Worm (Caenorhabditis elegans) whole organism, L2 larva: Measurements from ENCODE around the gene F56A11.6.

Experiments used
- F13H6.1 ChIP-seq: sonication (generic microtip); optimal IDR thresholded peaks from 2 replicates; lab custom pipeline; 2016; ENCODE audit warnings: missing genetic modification characterization, missing compliant biosample characterization
- ZK546.5 ChIP-seq: sonication (generic microtip); optimal IDR thresholded peaks from 2 replicates; lab custom pipeline; 2017; ENCODE audit warnings: missing biosample characterization, missing genetic modification characterization
- alr-1 ChIP-seq: fragments of 150-350 bp; optimal IDR thresholded peaks from 2 replicates; lab custom pipeline; 2014; ENCODE audit warnings: missing biosample characterization, missing genetic modification characterization
- aly-2 ChIP-seq: fragments of 150-350 bp; optimal IDR thresholded peaks from 2 replicates; lab custom pipeline; 2014; ENCODE audit warnings: missing biosample characterization, missing genetic modification characterization
- ama-1 ChIP-seq: fragments of 150-350 bp; optimal IDR thresholded peaks from 2 replicates; lab custom pipeline; 2018; ENCODE audit warnings: inconsistent platforms
- ceh-82 ChIP-seq: fragments of 150-350 bp; optimal IDR thresholded peaks from 2 replicates; lab custom pipeline; 2014; ENCODE audit warnings: missing biosample characterization, missing genetic modification characterization
- dmd-4 ChIP-seq: sonication (generic microtip); optimal IDR thresholded peaks from 2 replicates; lab custom pipeline; 2017; ENCODE audit warnings: missing biosample characterization, missing genetic modification characterization
- egl-27 ChIP-seq: sonication (generic microtip); optimal IDR thresholded peaks from 3 replicates; lab custom pipeline; 2017; ENCODE audit warnings: missing biosample characterization, missing genetic modification reagents, missing genetic modification characterization
- elt-1 ChIP-seq: fragments of 150-350 bp; optimal IDR thresholded peaks from 2 replicates; lab custom pipeline; 2014; ENCODE audit warnings: missing biosample characterization, missing genetic modification characterization
- elt-3 ChIP-seq: sonication (generic microtip); optimal IDR thresholded peaks from 2 replicates; lab custom pipeline; 2017; ENCODE audit warnings: missing biosample characterization, missing genetic modification characterization
- fos-1 ChIP-seq: fragments of 150-350 bp; optimal IDR thresholded peaks from 2 replicates; lab custom pipeline; 2014; ENCODE audit warnings: missing biosample characterization, missing genetic modification characterization
- lin-11 ChIP-seq: fragments of 150-350 bp; sonication (generic microtip); optimal IDR thresholded peaks from 2 replicates; lab custom pipeline; 2014; ENCODE audit warnings: missing biosample characterization, missing genetic modification characterization, inconsistent platforms, mixed read lengths
- lin-13 ChIP-seq: fragments of 150-350 bp; optimal IDR thresholded peaks from 2 replicates; lab custom pipeline; 2014; ENCODE audit warnings: missing biosample characterization, missing genetic modification reagents, missing genetic modification characterization
- lin-39 ChIP-seq: fragments of 150-350 bp; optimal IDR thresholded peaks from 2 replicates; lab custom pipeline; 2014; ENCODE audit warnings: missing biosample characterization, missing genetic modification reagents, missing genetic modification characterization
- lsy-2 ChIP-seq, 2 experiments: fragments of 150-350 bp in 1 of 2; sonication (generic microtip) in 1 of 2; optimal IDR thresholded peaks; 2 replicates each; lab custom pipeline; 2014 to 2017; ENCODE audit warnings: missing biosample characterization in 2 of 2, missing genetic modification characterization in 2 of 2
- mab-5 ChIP-seq: fragments of 150-350 bp; optimal IDR thresholded peaks from 2 replicates; lab custom pipeline; 2014; ENCODE audit warnings: missing biosample characterization, missing genetic modification characterization
- mbf-1 ChIP-seq: sonication (generic microtip); optimal IDR thresholded peaks from 2 replicates; lab custom pipeline; 2017; ENCODE audit warnings: missing biosample characterization, missing genetic modification characterization
- nhr-11 ChIP-seq: fragments of 150-350 bp; optimal IDR thresholded peaks from 2 replicates; lab custom pipeline; 2014; ENCODE audit warnings: missing biosample characterization, missing genetic modification characterization
- nhr-12 ChIP-seq: fragments of 150-350 bp; optimal IDR thresholded peaks from 2 replicates; lab custom pipeline; 2014; ENCODE audit warnings: missing biosample characterization, missing genetic modification characterization
- nhr-129 ChIP-seq: fragments of 150-350 bp; optimal IDR thresholded peaks from 2 replicates; lab custom pipeline; 2014; ENCODE audit warnings: missing biosample characterization, missing genetic modification characterization
- nhr-21 ChIP-seq: fragments of 150-350 bp; optimal IDR thresholded peaks from 2 replicates; lab custom pipeline; 2014; ENCODE audit warnings: missing biosample characterization, missing genetic modification characterization
- nhr-23 ChIP-seq: fragments of 150-350 bp; optimal IDR thresholded peaks from 2 replicates; lab custom pipeline; 2014; ENCODE audit warnings: missing biosample characterization, missing genetic modification reagents, missing genetic modification characterization
- nhr-237 ChIP-seq: fragments of 150-350 bp; optimal IDR thresholded peaks from 2 replicates; lab custom pipeline; 2014; ENCODE audit warnings: missing biosample characterization, missing genetic modification characterization
- nhr-25 ChIP-seq: fragments of 150-350 bp; sonication (generic microtip); optimal IDR thresholded peaks from 3 replicates; lab custom pipeline; 2014; ENCODE audit warnings: missing biosample characterization, missing genetic modification characterization
- nhr-6 ChIP-seq: fragments of 150-350 bp; optimal IDR thresholded peaks from 2 replicates; lab custom pipeline; 2014; ENCODE audit warnings: missing biosample characterization, missing genetic modification characterization
- nhr-77 ChIP-seq: fragments of 150-350 bp; optimal IDR thresholded peaks from 2 replicates; lab custom pipeline; 2014; ENCODE audit warnings: missing biosample characterization, missing genetic modification characterization
- peb-1 ChIP-seq: fragments of 150-350 bp; optimal IDR thresholded peaks from 2 replicates; lab custom pipeline; 2014; ENCODE audit warnings: missing biosample characterization, missing genetic modification characterization
- sma-3 ChIP-seq: sonication (generic microtip); optimal IDR thresholded peaks from 2 replicates; lab custom pipeline; 2016; ENCODE audit warnings: missing genetic modification reagents, missing genetic modification characterization, missing compliant biosample characterization
- sma-9 ChIP-seq, 2 experiments: fragments of 150-350 bp in 1 of 2; sonication (generic microtip) in 1 of 2; optimal IDR thresholded peaks; 2 replicates each; lab custom pipeline; 2014 to 2016; ENCODE audit warnings: missing genetic modification characterization in 2 of 2, mild to moderate bottlenecking in 1 of 2, missing biosample characterization in 1 of 2, missing compliant biosample characterization in 1 of 2, missing genetic modification reagents in 1 of 2, moderate library complexity in 1 of 2
- unc-39 ChIP-seq: fragments of 150-350 bp; optimal IDR thresholded peaks from 2 replicates; lab custom pipeline; 2014; ENCODE audit warnings: missing biosample characterization, missing genetic modification characterization
- unc-62 ChIP-seq: fragments of 150-350 bp; optimal IDR thresholded peaks from 2 replicates; lab custom pipeline; 2014; ENCODE audit warnings: missing biosample characterization, missing genetic modification reagents, missing genetic modification characterization
- ztf-1 ChIP-seq: fragments of 200-800 bp; sonication (Bioruptor generic); conservative IDR thresholded peaks from 2 replicates; pipeline ENCODE4 v1.3.6; 2022; ENCODE audit warnings: missing genetic modification characterization, missing compliant biosample characterization
- ztf-11 ChIP-seq: sonication (generic microtip); optimal IDR thresholded peaks from 2 replicates; lab custom pipeline; 2017; ENCODE audit warnings: missing biosample characterization, missing genetic modification characterization
- ztf-4 ChIP-seq: fragments of 150-350 bp; optimal IDR thresholded peaks from 2 replicates; lab custom pipeline; 2014; ENCODE audit warnings: missing biosample characterization, missing genetic modification characterization

F56A11.6 gene

ce11 chrIV:607628-608027, 25.6 kb upstream of the F56A11.6 start:
- TF ChIP-seq lin-39 (no peak), nhr-129 (tag; lab: Kevin White, UChicago) (peak; percentile 47), F13H6.1 (peak; percentile 24), ztf-11 (tag; lab: Kevin White, UChicago) (no peak), ama-1 (lab: Kevin White, UChicago) (no peak)

ce11 chrIV:606055-606454, 24.0 kb upstream of the F56A11.6 start, which contains the start of gene inx-18:
Gene inx-18, plus strand, starts transcription at chrIV:606355.
- no peak for TF ChIP-seq nhr-25 (tag; lab: Kevin White, UChicago)
- TF ChIP-seq nhr-77, result no peak
- TF ChIP-seq sma-9 (GFP tag; optimal IDR thresholded peaks at IDR 0.05; lab: Kevin White, UChicago), result no peak
- TF ChIP-seq sma-9 (tag; optimal IDR thresholded peaks at IDR 0.05; lab: Kevin White, UChicago), result no peak

ce11 chrIV:605431-605830, 23.4 kb upstream of the F56A11.6 start:
- TF ChIP-seq unc-62 (GFP tag; lab: Kevin White, UChicago), result no peak
- TF ChIP-seq nhr-11, result no peak
- TF ChIP-seq ztf-4, result no peak
- TF ChIP-seq nhr-129 (tag; lab: Kevin White, UChicago), result no peak
- TF ChIP-seq nhr-21 (tag; lab: Kevin White, UChicago), result no peak
- TF ChIP-seq ceh-82 (tag; lab: Kevin White, UChicago), result no peak
- no peak for TF ChIP-seq ZK546.5
- no peak for TF ChIP-seq nhr-6 (tag; lab: Kevin White, UChicago)
- no peak for TF ChIP-seq nhr-237 (tag; lab: Kevin White, UChicago)
- TF ChIP-seq peb-1, result no peak
- no peak for TF ChIP-seq nhr-25 (tag; lab: Kevin White, UChicago)
- TF ChIP-seq aly-2 (tag; lab: Kevin White, UChicago), result no peak
- no peak for TF ChIP-seq alr-1 (tag; lab: Kevin White, UChicago)

- TF ChIP-seq ceh-82 (tag; lab: Kevin White, UChicago) (no peak), elt-3 (no peak), dmd-4 (tag; lab: Kevin White, UChicago) (no peak)
Observed at ce11 chrIV:604817-605216, 22.8 kb upstream of the F56A11.6 start.

ce11 chrIV:604144-604543, 22.1 kb upstream of the F56A11.6 start, which contains the start of gene col-102:
Gene col-102, plus strand, starts transcription at chrIV:604444.
- no peak for TF ChIP-seq F13H6.1
- TF ChIP-seq nhr-77, result no peak
- no peak for TF ChIP-seq fos-1
- no peak for TF ChIP-seq nhr-237 (tag; lab: Kevin White, UChicago)
- no peak for TF ChIP-seq lin-39
- no peak for TF ChIP-seq nhr-12 (tag; lab: Kevin White, UChicago)
- TF ChIP-seq nhr-11, result no peak
- TF ChIP-seq nhr-23 (tag; lab: Kevin White, UChicago), result no peak
- no peak for TF ChIP-seq elt-1
- TF ChIP-seq mab-5, result no peak
- no peak for TF ChIP-seq egl-27 (tag; lab: Kevin White, UChicago)
- TF ChIP-seq lsy-2 (tag; optimal IDR thresholded peaks at IDR 0.05; lab: Kevin White, UChicago), result no peak
- no peak for TF ChIP-seq mbf-1 (tag; lab: Kevin White, UChicago)
- no peak for TF ChIP-seq aly-2 (tag; lab: Kevin White, UChicago)
- no peak for TF ChIP-seq lin-11 (tag; lab: Kevin White, UChicago)

- TF ChIP-seq ZK546.5 (no peak), unc-62 (GFP tag; lab: Kevin White, UChicago) (no peak), sma-9 (GFP tag; optimal IDR thresholded peaks at IDR 0.05; lab: Kevin White, UChicago) (no peak), sma-9 (tag; optimal IDR thresholded peaks at IDR 0.05; lab: Kevin White, UChicago) (no peak), ztf-1 (GFP tag; lab: Robert Waterston, UW) (no peak), unc-39 (tag; lab: Kevin White, UChicago) (no peak), elt-3 (no peak), sma-3 (GFP tag; lab: Kevin White, UChicago) (no peak), egl-27 (tag; lab: Kevin White, UChicago) (no peak), nhr-11 (no peak), nhr-77 (no peak), dmd-4 (tag; lab: Kevin White, UChicago) (no peak), nhr-237 (tag; lab: Kevin White, UChicago) (no peak), nhr-129 (tag; lab: Kevin White, UChicago) (no peak), lin-13 (GFP tag; lab: Kevin White, UChicago) (no peak), nhr-12 (tag; lab: Kevin White, UChicago) (no peak)
- TF ChIP-seq, all 48 proteins: peak for 0
Observed at ce11 chrIV:603543-603942, 21.5 kb upstream of the F56A11.6 start, which contains the start of gene prmt-4. Gene prmt-4, minus strand, starts transcription at chrIV:603643.
